Worm (Caenorhabditis elegans): Measurements from ENCODE around the gene rpl-28.

rpl-28 gene

DNA sequence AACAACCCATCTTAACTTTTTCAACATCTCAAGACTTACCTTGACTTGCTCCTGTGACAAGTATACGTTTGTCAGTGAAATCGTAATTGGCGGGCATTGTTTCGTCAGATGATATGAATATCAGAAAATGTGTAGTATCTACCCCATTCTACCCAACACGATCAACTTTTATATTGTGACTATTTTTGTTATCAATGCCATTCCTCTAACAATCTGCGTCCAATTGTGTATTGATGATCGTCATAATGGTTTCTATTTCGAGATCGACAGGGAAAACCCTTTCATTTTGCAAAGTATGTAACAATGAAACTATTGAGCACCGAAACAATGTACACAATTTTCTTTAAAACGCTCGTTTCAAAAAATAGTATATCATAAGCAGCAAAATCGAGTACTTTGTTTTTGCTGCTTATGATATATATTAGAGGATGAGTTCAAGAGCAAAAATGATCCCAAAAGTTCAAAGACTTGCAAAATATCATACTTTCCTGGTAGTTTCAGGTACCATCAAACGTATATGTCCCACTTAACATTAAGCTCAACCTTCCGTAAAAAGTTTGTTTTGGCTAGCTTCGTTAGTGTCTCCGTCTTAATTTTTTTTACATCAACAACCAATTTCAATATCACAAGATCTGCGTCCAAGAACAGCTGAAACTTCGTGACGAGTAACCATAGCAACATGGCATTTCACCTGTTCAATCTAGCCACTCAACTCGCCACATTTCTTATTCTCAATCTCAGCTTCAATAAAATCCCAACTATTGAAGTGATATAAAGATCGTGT, 5.7 kb upstream of the rpl-28 start, which contains the start of the genes dhs-21 and xbx-9 (continued):
- TF ChIP-seq fos-1 (tag; optimal IDR thresholded peaks at IDR 0.05) (no peak), ztf-4 (tag; optimal IDR thresholded peaks at IDR 0.05) (no peak), pax-3 (tag; optimal IDR thresholded peaks at IDR 0.05) (no peak), fkh-8 (tag; optimal IDR thresholded peaks at IDR 0.05) (no peak), nhr-20 (tag; optimal IDR thresholded peaks at IDR 0.05) (peak; percentile 43), unc-130 (tag; optimal IDR thresholded peaks at IDR 0.05) (no peak), vab-15 (tag; optimal IDR thresholded peaks at IDR 0.05) (no peak), blmp-1 (tag; optimal IDR thresholded peaks at IDR 0.05) (peak; percentile 48), C34B4.2 (tag; optimal IDR thresholded peaks at IDR 0.05) (no peak), unc-62 (GFP tag; optimal IDR thresholded peaks at IDR 0.05) (no peak), irx-1 (tag; optimal IDR thresholded peaks at IDR 0.05) (no peak), nhr-77 (tag; optimal IDR thresholded peaks at IDR 0.05) (no peak), mab-9 (GFP tag; IDR thresholded peaks at IDR 0.05) (no peak), ceh-90 (tag; optimal IDR thresholded peaks at IDR 0.05) (no peak), elt-2 (tag; optimal IDR thresholded peaks at IDR 0.05) (peak; percentile 60), unc-30 (tag; optimal IDR thresholded peaks at IDR 0.05) (no peak), sup-37 (GFP tag; optimal IDR thresholded peaks at IDR 0.05) (no peak), grh-1 (GFP tag; IDR thresholded peaks at IDR 0.05) (no peak), C04F5.9 (tag; optimal IDR thresholded peaks at IDR 0.05) (no peak), elt-3 (tag; optimal IDR thresholded peaks at IDR 0.05) (peak in 4 of 6 experiments; percentile 32 to 88 (median 74)), unc-98 (GFP tag; IDR thresholded peaks at IDR 0.05) (no peak), nhr-71 (tag; optimal IDR thresholded peaks at IDR 0.05) (peak; percentile 35), fkh-4 (tag; optimal IDR thresholded peaks at IDR 0.05; ENCODE audit: borderline replicate concordance) (no peak), lin-14 (GFP tag; optimal IDR thresholded peaks at IDR 0.05) (peak; percentile 31)

DNA sequence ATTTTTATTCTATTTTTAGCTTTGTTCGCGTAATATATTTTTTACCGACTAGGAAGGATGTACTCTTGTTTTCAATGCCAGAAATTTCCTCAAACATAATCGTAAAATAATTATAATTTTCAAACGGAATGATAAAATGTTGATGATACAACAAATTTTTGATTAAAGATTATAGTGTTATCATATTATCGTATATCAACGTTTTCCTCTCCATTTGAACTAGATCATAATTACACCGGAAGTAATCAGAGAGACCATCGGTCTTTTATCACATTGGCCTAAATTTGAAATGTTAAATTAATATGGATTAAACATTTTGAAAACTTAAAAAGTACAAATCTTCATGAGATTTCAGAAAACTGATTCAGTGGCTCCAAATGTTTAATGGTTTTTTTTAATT, 4.8 kb upstream of the rpl-28 start:
- TF ChIP-seq efl-1 (optimal IDR thresholded peaks at IDR 0.05) (no peak), efl-1 (GFP tag; optimal IDR thresholded peaks at IDR 0.05 in 1 of 2) (peak in 1 of 2 experiments; percentile 2), egl-13 (tag; optimal IDR thresholded peaks at IDR 0.05) (no peak), elt-3 (tag; optimal IDR thresholded peaks at IDR 0.05) (peak in 2 of 6 experiments; percentile 11 to 29), ceh-8 (GFP tag; optimal IDR thresholded peaks at IDR 0.05) (no peak), nhr-85 (tag) (peak; percentile 69), efl-3 (GFP tag; optimal IDR thresholded peaks at IDR 0.05) (no peak), dsc-1 (tag; optimal IDR thresholded peaks at IDR 0.05) (no peak), pax-3 (tag; optimal IDR thresholded peaks at IDR 0.05) (no peak), aly-2 (tag; optimal IDR thresholded peaks at IDR 0.05) (no peak), elt-2 (tag; optimal IDR thresholded peaks at IDR 0.05) (peak; percentile 80), jun-1 (tag; optimal IDR thresholded peaks at IDR 0.05) (peak; percentile 45), vab-15 (tag; optimal IDR thresholded peaks at IDR 0.05) (no peak)

DNA sequence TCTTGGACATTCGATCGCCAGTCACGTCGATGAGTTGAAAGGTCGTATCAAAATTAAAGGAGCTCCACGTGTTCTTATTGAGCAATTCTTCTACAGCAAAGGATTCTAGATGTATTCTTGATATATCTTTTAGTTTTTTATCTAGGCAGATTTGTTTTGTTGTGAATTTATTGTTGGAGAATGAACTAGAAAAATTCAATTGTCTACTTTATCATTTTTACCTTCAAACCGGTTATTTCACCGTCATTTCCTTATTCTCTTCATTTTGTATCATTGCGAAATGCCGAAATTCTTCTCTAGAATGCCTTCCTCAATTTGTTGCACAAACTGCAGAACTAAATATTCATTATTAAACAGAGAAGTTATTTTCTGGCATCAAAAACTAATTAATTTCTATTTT, 1.3 kb upstream of the rpl-28 start, which contains the start of gene R11D1.10:
Gene R11D1.10 (plus strand): TSS at position 301 of the 400 bp plus-strand sequence.
- TF ChIP-seq nhr-12 (tag; optimal IDR thresholded peaks at IDR 0.05) (no peak), efl-1 (optimal IDR thresholded peaks at IDR 0.05) (no peak), efl-1 (GFP tag; optimal IDR thresholded peaks at IDR 0.05 in 1 of 2) (peak in 1 of 2 experiments; percentile 70)

DNA sequence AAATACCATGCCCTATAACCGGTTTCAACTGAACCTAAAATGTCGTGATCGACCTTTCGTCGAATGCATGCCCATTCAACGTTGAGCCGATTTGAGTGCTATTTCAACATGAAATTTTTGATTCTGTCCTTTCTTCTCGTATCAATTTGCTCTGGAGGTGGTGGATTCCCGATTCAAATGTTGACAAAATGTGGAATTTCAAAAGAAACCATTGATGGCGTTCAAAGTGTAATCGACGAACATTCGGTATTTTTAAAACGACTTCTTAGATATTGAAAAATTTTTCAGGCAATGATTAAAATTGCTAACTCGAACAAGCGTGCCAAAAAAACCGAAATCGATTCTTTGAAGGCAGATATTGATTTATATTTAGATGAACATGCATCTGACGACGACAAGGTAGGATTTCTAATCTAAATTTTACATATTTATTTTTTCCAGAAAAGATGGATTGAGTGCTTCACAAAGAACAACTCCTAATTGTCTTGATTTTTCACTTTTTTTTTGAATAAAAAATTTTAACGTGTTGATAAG, 741 bp downstream of the rpl-28 start, which contains the start of gene R11D1.13:
Gene R11D1.13 (plus strand): TSS at position 51 of the 534 bp plus-strand sequence.
- no peak for TF ChIP-seq tlp-1 (tag; optimal IDR thresholded peaks at IDR 0.05)
- no peak for TF ChIP-seq F16B12.6 (tag; optimal IDR thresholded peaks at IDR 0.05)
- TF ChIP-seq mab-9 (GFP tag; IDR thresholded peaks at IDR 0.05) = no peak
- no peak for TF ChIP-seq isw-1 (GFP tag; IDR thresholded peaks at IDR 0.05)

Measured in whole organism, L1 larva.